Worm (Caenorhabditis elegans) whole organism, L3 larva: ENCODE data around the gene F13E9.11.

Experiments used
- ceh-28 ChIP-seq: fragments of 150-350 bp; optimal IDR thresholded peaks from 2 replicates; lab custom pipeline; 2014; ENCODE audit warnings: missing biosample characterization, missing genetic modification reagents, missing genetic modification characterization
- nhr-76 ChIP-seq: fragments of 150-350 bp; sonication (generic microtip); optimal IDR thresholded peaks from 5 replicates; lab custom pipeline; 2014; ENCODE audit warnings: missing biosample characterization, missing genetic modification characterization
- skn-1 ChIP-seq: fragments of 150-350 bp; optimal IDR thresholded peaks from 2 replicates; lab custom pipeline; 2014; ENCODE audit warnings: missing biosample characterization, missing genetic modification characterization
- ztf-11 ChIP-seq: fragments of 150-350 bp; optimal IDR thresholded peaks from 2 replicates; lab custom pipeline; 2014; ENCODE audit warnings: missing biosample characterization, missing genetic modification characterization
- ztf-4 ChIP-seq: fragments of 150-350 bp; optimal IDR thresholded peaks from 2 replicates; lab custom pipeline; 2014; ENCODE audit warnings: missing biosample characterization, missing genetic modification characterization

DNA sequence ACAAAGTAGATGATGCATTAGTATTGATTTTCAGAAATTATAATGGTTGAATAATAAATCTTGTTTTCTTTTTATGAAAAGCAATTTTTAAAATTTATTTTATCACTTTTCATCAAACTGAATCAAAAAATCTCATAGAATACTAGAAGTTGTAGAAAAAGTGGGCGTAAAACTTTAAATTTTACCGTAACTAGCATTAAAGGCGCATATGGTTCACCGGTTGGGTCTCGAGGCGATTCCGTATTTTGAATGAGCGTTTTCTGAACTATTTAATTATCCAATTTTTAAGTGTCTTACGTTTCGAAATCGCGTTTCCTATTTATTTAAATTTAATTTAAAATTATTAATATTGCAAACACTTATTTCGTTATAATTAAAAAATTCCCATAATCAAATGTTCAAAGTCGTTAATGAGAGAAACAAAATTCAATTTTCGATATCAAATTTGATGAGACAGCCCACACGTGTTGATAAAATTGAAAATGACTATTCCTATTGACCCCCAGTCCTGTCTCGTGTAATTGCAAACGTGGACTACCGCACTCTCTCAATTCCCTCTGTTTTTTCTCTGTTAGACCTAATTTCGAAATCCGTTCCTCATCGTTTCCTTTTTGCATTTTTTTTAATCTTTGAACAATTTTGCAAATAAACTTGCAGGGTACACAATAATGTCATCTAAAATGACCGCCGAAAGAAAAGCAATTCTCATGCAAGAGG, 10.5 kb downstream of the F13E9.11 start, which contains the start of the genes T11G6.2 and hars-1:
- no peak for TF ChIP-seq ceh-28 (tag; lab: Kevin White, UChicago)
- TF ChIP-seq skn-1 (tag; lab: Kevin White, UChicago), result no peak
- no peak for TF ChIP-seq ztf-11 (tag; lab: Kevin White, UChicago)
- no peak for TF ChIP-seq ztf-4 (tag; lab: Kevin White, UChicago)
- TF ChIP-seq nhr-76 (tag; lab: Kevin White, UChicago), result no peak
